Worm (Caenorhabditis elegans): ENCODE data around the gene lurp-3.
"Not testable (repeated sequence)": the region's sequence is repeated elsewhere in the genome, so short reads cannot be mapped to it uniquely, and the experiment has no call there.

Gene lurp-3

ce11 chrV:13443535-13443934 is 12.0 kb upstream of the lurp-3 start, which contains the start of gene Y2H9A.6:
Gene Y2H9A.6 (plus strand): TSS chrV:13443835.
- TF ChIP-seq hlh-4 (tag; optimal IDR thresholded peaks at IDR 0.05); ets-5 (GFP tag; IDR thresholded peaks at IDR 0.05); unc-130 (tag; optimal IDR thresholded peaks at IDR 0.05): not testable (repeated sequence)

ce11 chrV:13445229-13445949 is 10.2 kb upstream of the lurp-3 start, which contains the start of gene Y2H9A.4:
Gene Y2H9A.4 (plus strand): TSS chrV:13445899.
- peak; percentile 13 for TF ChIP-seq rnt-1 (tag; optimal IDR thresholded peaks at IDR 0.05)
- TF ChIP-seq C34B4.2 (tag; optimal IDR thresholded peaks at IDR 0.05): no peak
- TF ChIP-seq egl-27 (tag; optimal IDR thresholded peaks at IDR 0.05): no peak
- TF ChIP-seq C16A3.4 (tag; optimal IDR thresholded peaks at IDR 0.05): no peak
- no peak for TF ChIP-seq elt-3 (tag; optimal IDR thresholded peaks at IDR 0.05)
- no peak for TF ChIP-seq nhr-28 (tag; optimal IDR thresholded peaks at IDR 0.05)
- TF ChIP-seq nhr-85 (tag): peak; percentile 80
- no peak for TF ChIP-seq alr-1 (tag; optimal IDR thresholded peaks at IDR 0.05; ENCODE audit: borderline replicate concordance)
- no peak for TF ChIP-seq pqm-1 (tag; optimal IDR thresholded peaks at IDR 0.05)
- TF ChIP-seq F16B12.6 (tag; optimal IDR thresholded peaks at IDR 0.05): no peak
- TF ChIP-seq ceh-8 (GFP tag; optimal IDR thresholded peaks at IDR 0.05): no peak
- TF ChIP-seq lsy-2 (tag; optimal IDR thresholded peaks at IDR 0.05): peak; percentile 5 to 37
- TF ChIP-seq hpl-2 (GFP tag; optimal IDR thresholded peaks at IDR 0.05): no peak
- peak; percentile 46 for TF ChIP-seq nhr-20 (tag; optimal IDR thresholded peaks at IDR 0.05)
- no peak for TF ChIP-seq nhr-237 (tag; optimal IDR thresholded peaks at IDR 0.05)
- TF ChIP-seq ces-1 (GFP tag; optimal IDR thresholded peaks at IDR 0.05): no peak
- no peak for TF ChIP-seq pax-3 (tag; optimal IDR thresholded peaks at IDR 0.05)
- peak in 1 of 2 experiments; percentile 4 for TF ChIP-seq efl-1 (optimal IDR thresholded peaks at IDR 0.05)
- no peak for TF ChIP-seq efl-1 (GFP tag; optimal IDR thresholded peaks at IDR 0.05 in 1 of 2)
- TF ChIP-seq nhr-77 (tag; optimal IDR thresholded peaks at IDR 0.05): no peak
- TF ChIP-seq dsc-1 (tag; optimal IDR thresholded peaks at IDR 0.05): no peak
- peak; percentile 38 for TF ChIP-seq nhr-71 (tag; optimal IDR thresholded peaks at IDR 0.05)
- no peak for TF ChIP-seq ceh-82 (tag; optimal IDR thresholded peaks at IDR 0.05)
- TF ChIP-seq snu-23 (GFP tag; optimal IDR thresholded peaks at IDR 0.05): peak; percentile 49
- TF ChIP-seq zag-1 (tag; optimal IDR thresholded peaks at IDR 0.05): no peak
- TF ChIP-seq snpc-4 (tag; optimal IDR thresholded peaks at IDR 0.05): no peak
- TF ChIP-seq blmp-1 (tag; optimal IDR thresholded peaks at IDR 0.05): peak; percentile 48

- TF ChIP-seq egl-13 (tag; optimal IDR thresholded peaks at IDR 0.05): no peak
- no peak for TF ChIP-seq hlh-17 (GFP tag; optimal IDR thresholded peaks at IDR 0.05; ENCODE audit: borderline replicate concordance)
- TF ChIP-seq nhr-77 (tag; optimal IDR thresholded peaks at IDR 0.05): no peak
- TF ChIP-seq swsn-7 (tag; optimal IDR thresholded peaks at IDR 0.05): no peak
- no peak for TF ChIP-seq lin-14 (GFP tag; optimal IDR thresholded peaks at IDR 0.05)
- TF ChIP-seq lin-15B (tag; optimal IDR thresholded peaks at IDR 0.05): no peak
- TF ChIP-seq unc-98 (GFP tag; IDR thresholded peaks at IDR 0.05): no peak
- TF ChIP-seq unc-30 (tag; optimal IDR thresholded peaks at IDR 0.05): no peak
- TF ChIP-seq ceh-8 (GFP tag; optimal IDR thresholded peaks at IDR 0.05): no peak
- TF ChIP-seq nhr-237 (tag; optimal IDR thresholded peaks at IDR 0.05): no peak
- no peak for TF ChIP-seq grh-1 (GFP tag; IDR thresholded peaks at IDR 0.05)
- TF ChIP-seq mef-2 (tag; optimal IDR thresholded peaks at IDR 0.05): no peak
- TF ChIP-seq nhr-20 (tag; optimal IDR thresholded peaks at IDR 0.05): no peak
- no peak for TF ChIP-seq dpl-1 (GFP tag; optimal IDR thresholded peaks at IDR 0.05)
- no peak for TF ChIP-seq fkh-10 (GFP tag; optimal IDR thresholded peaks at IDR 0.05)
- TF ChIP-seq tlp-1 (tag; optimal IDR thresholded peaks at IDR 0.05): no peak
- no peak for TF ChIP-seq fos-1 (tag; optimal IDR thresholded peaks at IDR 0.05)
- no peak for TF ChIP-seq nhr-19 (GFP tag; conservative IDR thresholded peaks at IDR 0.05)
- no peak for TF ChIP-seq skn-1 (tag; optimal IDR thresholded peaks at IDR 0.05)
These were observed 2.2 kb upstream of the lurp-3 start, which contains the start of gene lurp-2 for ce11 chrV:13453334-13453733. Gene lurp-2 (plus strand): TSS chrV:13453634.
